Worm (Caenorhabditis elegans) whole organism, early embryonic: ENCODE results near the gene swt-2.

Source experiments
- B0310.2 ChIP-seq: sonication (generic microtip); optimal IDR thresholded peaks from 2 replicates; lab custom pipeline; 2016; ENCODE audit warnings: mild to moderate bottlenecking, missing genetic modification characterization, missing compliant biosample characterization
- F13C5.2 ChIP-seq: sonication (generic microtip); optimal IDR thresholded peaks from 2 replicates; lab custom pipeline; 2017; ENCODE audit warnings: mild to moderate bottlenecking, missing genetic modification characterization, inconsistent platforms, missing compliant biosample characterization
- aly-1 ChIP-seq: sonication (generic microtip); optimal IDR thresholded peaks from 2 replicates; lab custom pipeline; 2016; ENCODE audit warnings: missing genetic modification characterization, missing compliant biosample characterization
- ama-1 ChIP-seq: fragments of 150-350 bp; optimal IDR thresholded peaks from 2 replicates; lab custom pipeline; 2014
- ceh-13 ChIP-seq: fragments of 200-800 bp; sonication (Bioruptor generic); optimal IDR thresholded peaks from 2 replicates; lab custom pipeline; 2018; ENCODE audit warnings: mild to moderate bottlenecking, missing genetic modification characterization, missing compliant biosample characterization
- ceh-36 ChIP-seq: sonication (generic microtip); optimal IDR thresholded peaks from 2 replicates; lab custom pipeline; 2016; ENCODE audit warnings: missing genetic modification characterization, inconsistent platforms, missing compliant biosample characterization
- ets-7 ChIP-seq: sonication (generic microtip); optimal IDR thresholded peaks from 2 replicates; lab custom pipeline; 2016; ENCODE audit warnings: missing genotype, missing genetic modification characterization, missing compliant biosample characterization
- flt-1 ChIP-seq: fragments of 200-800 bp; sonication (Bioruptor generic); IDR thresholded peaks from 2 replicates; pipeline ENCODE4 v1.3.6; 2022; ENCODE audit warnings: missing genetic modification characterization, missing compliant biosample characterization
- hmbx-1 ChIP-seq: sonication (generic microtip); optimal IDR thresholded peaks from 2 replicates; lab custom pipeline; 2016; ENCODE audit warnings: mild to moderate bottlenecking, missing genetic modification characterization, missing compliant biosample characterization
- hmg-4 ChIP-seq: fragments of 200-800 bp; sonication (Bioruptor generic); optimal IDR thresholded peaks from 2 replicates; lab custom pipeline; 2018; ENCODE audit warnings: mild to moderate bottlenecking, missing genetic modification characterization, missing compliant biosample characterization
- hnd-1 ChIP-seq: sonication (generic microtip); optimal IDR thresholded peaks from 2 replicates; lab custom pipeline; 2016; ENCODE audit warnings: missing genetic modification characterization, missing compliant biosample characterization
- pes-1 ChIP-seq: fragments of 200-800 bp; sonication (Bioruptor generic); IDR thresholded peaks from 2 replicates; pipeline ENCODE4 v1.3.6; 2022; ENCODE audit warnings: missing genetic modification reagents, missing genetic modification characterization, missing compliant biosample characterization
- scrt-1 ChIP-seq: fragments of 200-800 bp; sonication (Bioruptor generic); IDR thresholded peaks from 2 replicates; pipeline ENCODE4 v1.3.6; 2022; ENCODE audit warnings: missing genetic modification characterization, missing compliant biosample characterization
- sea-1 ChIP-seq: fragments of 200-800 bp; sonication (Bioruptor generic); conservative IDR thresholded peaks from 2 replicates; pipeline ENCODE4 v1.3.6; 2022; ENCODE audit warnings: missing genetic modification characterization, missing compliant biosample characterization
- tbx-11 ChIP-seq: fragments of 200-800 bp; sonication (Bioruptor generic); IDR thresholded peaks from 2 replicates; pipeline ENCODE4 v1.3.6; 2022; ENCODE audit warnings: missing genetic modification characterization, missing compliant biosample characterization
- tbx-37 ChIP-seq: fragments of 200-800 bp; sonication (Bioruptor generic); conservative IDR thresholded peaks from 2 replicates; pipeline ENCODE4 v1.3.6; 2022; ENCODE audit warnings: missing genetic modification reagents, missing genetic modification characterization, missing compliant biosample characterization
- tra-4 ChIP-seq: sonication (generic microtip); optimal IDR thresholded peaks from 2 replicates; lab custom pipeline; 2017; ENCODE audit warnings: missing genetic modification characterization, missing compliant biosample characterization

Gene swt-2

DNA sequence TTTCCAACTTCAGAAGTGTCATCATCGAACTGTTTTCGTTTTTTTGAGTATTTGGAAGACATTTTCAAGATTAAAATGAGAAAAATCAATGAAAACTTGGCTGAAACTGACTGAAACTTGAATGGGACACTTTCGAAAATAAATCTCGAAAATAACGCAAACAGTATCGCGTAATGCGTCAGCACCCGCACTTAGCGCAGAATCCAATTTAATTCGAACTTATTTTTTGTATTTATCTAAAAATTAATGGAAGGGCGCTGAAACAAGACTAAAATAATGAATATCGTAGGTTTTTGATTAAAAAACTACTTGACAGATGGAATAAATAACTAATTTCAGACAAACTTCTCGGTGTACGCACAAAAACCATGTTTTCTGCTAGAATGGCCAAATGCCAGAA, 45.6 kb downstream of the swt-2 start, which contains the start of the genes snu-66 and ints-9:
TSS of gene snu-66 (minus strand) at position 108 of the 400 bp plus-strand sequence.
TSS of gene ints-9 (plus strand) at position 240 of the 400 bp plus-strand sequence.
- TF ChIP-seq pes-1 (GFP tag; lab: Robert Waterston, UW) (no peak), hmbx-1 (tag; lab: Kevin White, UChicago) (no peak), tra-4 (tag; lab: Kevin White, UChicago) (no peak), F13C5.2 (tag; lab: Kevin White, UChicago) (no peak), ama-1 (lab: Kevin White, UChicago) (no peak), aly-1 (tag; lab: Kevin White, UChicago) (no peak), hnd-1 (no peak)

DNA sequence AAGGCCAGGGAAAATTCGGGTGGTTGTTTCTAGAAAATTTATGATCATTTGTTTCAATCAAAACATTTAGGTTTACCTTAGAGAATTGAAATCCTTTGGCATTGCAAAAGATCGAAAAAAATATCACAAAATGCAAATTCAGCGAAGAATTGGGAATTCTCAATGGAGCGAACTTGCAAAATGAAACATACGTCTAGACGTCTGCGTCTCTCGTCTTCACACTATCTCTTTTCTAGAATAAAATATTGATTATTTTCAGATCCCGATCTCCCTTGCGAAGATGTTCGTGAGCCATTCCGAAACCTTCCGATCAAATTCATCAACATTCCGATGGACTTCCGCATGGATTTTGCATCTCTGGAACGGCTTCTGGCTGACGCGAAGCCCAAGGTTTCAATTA, 50.4 kb downstream of the swt-2 start, which contains the start of gene ets-6:
TSS of gene ets-6 (minus strand) at position 169 of the 400 bp plus-strand sequence.
- TF ChIP-seq B0310.2 (tag; lab: Kevin White, UChicago): no peak
- TF ChIP-seq tbx-37 (GFP tag; lab: Robert Waterston, UW): no peak
- no peak for TF ChIP-seq sea-1
- TF ChIP-seq ceh-13 (GFP tag; lab: Kevin White, UChicago): no peak
- TF ChIP-seq ama-1 (lab: Kevin White, UChicago): no peak
- no peak for TF ChIP-seq hnd-1
- no peak for TF ChIP-seq ets-7 (tag; lab: Kevin White, UChicago)
- no peak for TF ChIP-seq flt-1
- no peak for TF ChIP-seq aly-1 (tag; lab: Kevin White, UChicago)
- TF ChIP-seq hmg-4 (GFP tag; lab: Kevin White, UChicago): no peak
- no peak for TF ChIP-seq tbx-11 (GFP tag; lab: Robert Waterston, UW)
- no peak for TF ChIP-seq scrt-1
- TF ChIP-seq ceh-36 (tag; lab: Kevin White, UChicago): no peak
- no peak for TF ChIP-seq pes-1 (GFP tag; lab: Robert Waterston, UW)
- no peak for TF ChIP-seq hmbx-1 (tag; lab: Kevin White, UChicago)
